Fruit fly (Drosophila melanogaster) Kc167 (cell line): Measurements from ENCODE around the gene mmd.

Source experiments
- Myc ChIP-seq: fragments of >200 bp; optimal IDR thresholded peaks from 2 replicates; lab custom pipeline; 2017; ENCODE audit warnings: missing external identifiers
- Sin3A ChIP-seq: fragments of >200 bp; optimal IDR thresholded peaks from 2 replicates; lab custom pipeline; 2018; ENCODE audit warnings: missing external identifiers
- insv ChIP-seq: fragments of >200 bp; optimal IDR thresholded peaks from 3 replicates; lab custom pipeline; 2018; ENCODE audit warnings: missing external identifiers

DNA sequence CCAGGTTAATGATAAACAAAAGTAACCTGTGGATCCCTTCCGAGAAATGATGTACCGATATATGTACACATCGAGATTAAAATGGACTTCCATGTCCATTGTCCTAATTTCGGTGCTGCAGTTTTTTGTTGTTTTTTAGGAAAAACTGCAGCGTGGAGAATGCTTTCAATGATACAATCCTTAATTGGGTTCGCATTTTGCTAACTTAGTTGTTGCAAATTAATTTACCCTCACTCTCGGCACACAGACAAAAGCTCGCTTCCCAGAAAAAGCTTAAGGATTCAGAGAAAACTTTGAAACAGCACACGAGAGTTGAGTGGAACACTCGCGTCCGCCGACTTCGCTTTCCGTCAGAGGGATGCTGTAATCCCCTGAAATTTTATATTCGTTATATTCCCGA lies 62.4 kb downstream of the mmd start, which contains the start of gene Lrp4:
- TF ChIP-seq Sin3A (lab: Kevin White, UChicago) (no peak), Myc (no peak), insv (lab: Kevin White, UChicago) (no peak)
